Worm (Caenorhabditis elegans): Measurements from ENCODE around the gene F21C10.1.

- TF ChIP-seq ama-1 (optimal IDR thresholded peaks at IDR 0.05) (no peak), ceh-13 (GFP tag; optimal IDR thresholded peaks at IDR 0.05) (no peak)
Measured at ce11 chrV:9181669-9182250, 49.6 kb downstream of the F21C10.1 start, which contains the start of gene ptr-1.
